Worm (Caenorhabditis elegans) whole organism, L3 larva: ENCODE results near the gene C54F6.20.

ENCODE experiments used
- R02D3.7 ChIP-seq: fragments of 150-350 bp; optimal IDR thresholded peaks from 2 replicates; lab custom pipeline; 2014; ENCODE audit warnings: missing biosample characterization, missing genetic modification characterization
- aly-2 ChIP-seq: fragments of 150-350 bp; optimal IDR thresholded peaks from 2 replicates; lab custom pipeline; 2014; ENCODE audit warnings: missing biosample characterization, missing genetic modification characterization
- ama-1 ChIP-seq: fragments of 150-350 bp; optimal IDR thresholded peaks from 2 replicates; lab custom pipeline; 2018
- daf-12 ChIP-seq: fragments of 150-350 bp; optimal IDR thresholded peaks from 2 replicates; lab custom pipeline; 2014; ENCODE audit warnings: missing biosample characterization, missing genetic modification reagents, missing genetic modification characterization
- elt-3 ChIP-seq, 3 experiments: fragments of 150-350 bp in 1 of 3; sonication (generic microtip) in 2 of 3; optimal IDR thresholded peaks; 2 replicates in 2 of 3; 4 replicates in 1 of 3; lab custom pipeline; 2014 to 2017; ENCODE audit warnings: missing biosample characterization in 3 of 3, missing genetic modification characterization in 3 of 3
- jun-1 ChIP-seq: fragments of 150-350 bp; optimal IDR thresholded peaks from 2 replicates; lab custom pipeline; 2014; ENCODE audit warnings: missing biosample characterization, missing genetic modification reagents, missing genetic modification characterization
- lin-15B ChIP-seq: fragments of 150-350 bp; optimal IDR thresholded peaks from 2 replicates; lab custom pipeline; 2014; ENCODE audit warnings: missing biosample characterization, missing genetic modification characterization
- nfya-1 ChIP-seq: sonication (generic microtip); optimal IDR thresholded peaks from 2 replicates; lab custom pipeline; 2017; ENCODE audit warnings: missing genetic modification characterization, mild to moderate bottlenecking, missing compliant biosample characterization, antibody characterized with exemption, moderate library complexity; ENCODE audit not compliant: insufficient read depth
- nhr-23 ChIP-seq: fragments of 150-350 bp; optimal IDR thresholded peaks from 2 replicates; lab custom pipeline; 2014; ENCODE audit warnings: missing biosample characterization, missing genetic modification reagents, missing genetic modification characterization
- nhr-25 ChIP-seq: sonication (generic microtip); optimal IDR thresholded peaks from 2 replicates; lab custom pipeline; 2017; ENCODE audit warnings: missing biosample characterization, missing genetic modification characterization
- nhr-28 ChIP-seq: fragments of 150-350 bp; optimal IDR thresholded peaks from 2 replicates; lab custom pipeline; 2014; ENCODE audit warnings: missing biosample characterization, missing genetic modification characterization
- nhr-76 ChIP-seq: fragments of 150-350 bp; sonication (generic microtip); optimal IDR thresholded peaks from 5 replicates; lab custom pipeline; 2014; ENCODE audit warnings: missing biosample characterization, missing genetic modification characterization
- pqm-1 ChIP-seq: fragments of 150-350 bp; optimal IDR thresholded peaks from 2 replicates; lab custom pipeline; 2017; ENCODE audit warnings: missing biosample characterization, missing genetic modification characterization, inconsistent platforms
- ztf-4 ChIP-seq: fragments of 150-350 bp; optimal IDR thresholded peaks from 2 replicates; lab custom pipeline; 2014; ENCODE audit warnings: missing biosample characterization, missing genetic modification characterization

ce11 chrV:7570955-7571354 lies 46.4 kb downstream of the C54F6.20 start, which contains the start of gene F19F10.14:
- TF ChIP-seq nfya-1 (tag; lab: Kevin White, UChicago) (no peak), jun-1 (tag; lab: Kevin White, UChicago) (no peak), R02D3.7 (tag; lab: Kevin White, UChicago) (no peak), ztf-4 (no peak), ama-1 (no peak), pqm-1 (tag; lab: Kevin White, UChicago) (no peak), elt-3 (tag; optimal IDR thresholded peaks at IDR 0.05; lab: Kevin White, UChicago) (no peak), aly-2 (tag; lab: Kevin White, UChicago) (no peak), nhr-25 (no peak), nhr-23 (tag; lab: Kevin White, UChicago) (no peak), nhr-28 (tag; lab: Kevin White, UChicago) (no peak), lin-15B (no peak), nhr-76 (tag; lab: Kevin White, UChicago) (no peak), daf-12 (tag; lab: Kevin White, UChicago) (no peak)
